Fruit fly (Drosophila melanogaster) ovary, adult (tissue): ENCODE results near the gene Act88F.

Experiments
- CG17801 ChIP-seq: fragments of 200-800 bp; optimal IDR thresholded peaks from 2 replicates; lab custom pipeline; 2019; ENCODE audit warnings: missing biosample characterization, mild to moderate bottlenecking, missing genetic modification characterization, moderate library complexity; ENCODE audit not compliant: partially characterized antibody

Gene Act88F

dm6 chr3R:15439669-15440068, at the start of gene Act88F:
Act88F (plus strand) TSS chr3R:15439969.
- TF ChIP-seq CG17801 (GFP tag; lab: Kevin White, UChicago) = no peak

dm6 chr3R:15393206-15393805, 46.5 kb upstream of the Act88F start:
- TF ChIP-seq CG17801 (GFP tag; lab: Kevin White, UChicago) = no peak

dm6 chr3R:15402654-15403053, 37.1 kb upstream of the Act88F start:
- no peak for TF ChIP-seq CG17801 (GFP tag; lab: Kevin White, UChicago)

dm6 chr3R:15406393-15406792, 33.4 kb upstream of the Act88F start:
- no peak for TF ChIP-seq CG17801 (GFP tag; lab: Kevin White, UChicago)

dm6 chr3R:15407020-15407501, 32.7 kb upstream of the Act88F start, which contains the start of gene CG6125:
CG6125 (minus strand) TSS chr3R:15407070.
- TF ChIP-seq CG17801 (GFP tag; lab: Kevin White, UChicago) = no peak

- peak; percentile 28 for TF ChIP-seq CG17801 (GFP tag; lab: Kevin White, UChicago)
Observed at dm6 chr3R:15408131-15408731, 31.5 kb upstream of the Act88F start, which contains the start of gene Atx2. Atx2 (plus strand) TSS chr3R:15408423.

- no peak for TF ChIP-seq CG17801 (GFP tag; lab: Kevin White, UChicago)
Observed at dm6 chr3R:15409110-15409771, 30.5 kb upstream of the Act88F start.

dm6 chr3R:15409772-15410688, 29.7 kb upstream of the Act88F start:
- TF ChIP-seq CG17801 (GFP tag; lab: Kevin White, UChicago) = peak; percentile 22

- TF ChIP-seq CG17801 (GFP tag; lab: Kevin White, UChicago) = no peak
Observed at dm6 chr3R:15410689-15411587, 28.8 kb upstream of the Act88F start.

- TF ChIP-seq CG17801 (GFP tag; lab: Kevin White, UChicago) = no peak
Observed at dm6 chr3R:15414936-15415601, 24.7 kb upstream of the Act88F start.

dm6 chr3R:15417761-15418754, 21.7 kb upstream of the Act88F start:
- no peak for TF ChIP-seq CG17801 (GFP tag; lab: Kevin White, UChicago)
